Fruit fly (Drosophila melanogaster) whole organism, embryonic: Measurements from ENCODE around the gene GatB.

Experiments used
- Bteb2 ChIP-seq: fragments of 200-800 bp; sonication (Bioruptor generic); optimal IDR thresholded peaks from 2 replicates; lab custom pipeline; 2016; ENCODE audit warnings: missing biosample characterization, missing genetic modification characterization
- CG10321 ChIP-seq: fragments of 200-800 bp; sonication (Bioruptor generic); IDR thresholded peaks from 2 replicates; pipeline ENCODE4 v1.3.6; 2022; ENCODE audit warnings: missing biosample characterization, missing genetic modification characterization
- CG10565 ChIP-seq: fragments of 200-800 bp; sonication (Bioruptor generic); optimal IDR thresholded peaks from 3 replicates; lab custom pipeline; 2016; ENCODE audit warnings: missing biosample characterization, mild to moderate bottlenecking, missing genetic modification characterization
- CG11456 ChIP-seq: fragments of 200-800 bp; sonication (Bioruptor generic); IDR thresholded peaks from 3 replicates; pipeline ENCODE4 v1.3.6; 2022; ENCODE audit warnings: missing biosample characterization, missing genetic modification characterization
- CG11696 ChIP-seq: fragments of 200-800 bp; sonication (Bioruptor generic); IDR thresholded peaks from 2 replicates; pipeline ENCODE4 v1.3.6; 2022; ENCODE audit warnings: missing biosample characterization, missing genetic modification characterization
- CG13287 ChIP-seq: fragments of 200-800 bp; sonication (Bioruptor generic); IDR thresholded peaks from 2 replicates; pipeline ENCODE4 v1.3.6; 2022; ENCODE audit warnings: missing biosample characterization, missing genetic modification characterization; ENCODE audit not compliant: partially characterized antibody
- CG13424 ChIP-seq: fragments of 200-800 bp; sonication (Bioruptor generic); optimal IDR thresholded peaks from 2 replicates; lab custom pipeline; 2019; ENCODE audit warnings: missing biosample characterization, mild to moderate bottlenecking, missing genetic modification characterization, moderate library complexity
- CG14014 ChIP-seq: fragments of 200-800 bp; sonication (Bioruptor generic); IDR thresholded peaks from 2 replicates; pipeline ENCODE4 v1.3.6; 2022; ENCODE audit warnings: missing biosample characterization, missing genetic modification characterization
- CG15011 ChIP-seq: fragments of 200-800 bp; sonication (Bioruptor generic); optimal IDR thresholded peaks from 3 replicates; lab custom pipeline; 2018; ENCODE audit warnings: missing biosample characterization, mild to moderate bottlenecking, missing genetic modification characterization
- CG1647 ChIP-seq: fragments of 200-800 bp; sonication (Bioruptor generic); optimal IDR thresholded peaks from 3 replicates; lab custom pipeline; 2016; ENCODE audit warnings: missing biosample characterization, missing genetic modification characterization
- CG16815 ChIP-seq: fragments of 200-800 bp; sonication (Bioruptor generic); optimal IDR thresholded peaks from 3 replicates; lab custom pipeline; 2017; ENCODE audit warnings: missing biosample characterization, mild to moderate bottlenecking, missing genetic modification characterization
- CG17361 ChIP-seq: fragments of 200-800 bp; sonication (Bioruptor generic); IDR thresholded peaks from 3 replicates; pipeline ENCODE4 v1.3.6; 2022; ENCODE audit warnings: missing biosample characterization, missing genetic modification characterization
- CG2116 ChIP-seq: fragments of 200-800 bp; sonication (Bioruptor generic); optimal IDR thresholded peaks from 3 replicates; lab custom pipeline; 2018; ENCODE audit warnings: missing biosample characterization, mild to moderate bottlenecking, missing genetic modification characterization
- CG2199 ChIP-seq: fragments of 200-800 bp; sonication (Bioruptor generic); IDR thresholded peaks from 3 replicates; pipeline ENCODE4 v1.3.6; 2022; ENCODE audit warnings: missing biosample characterization, missing genetic modification characterization
- CG5180 ChIP-seq: fragments of 200-800 bp; sonication (Bioruptor generic); optimal IDR thresholded peaks from 3 replicates; lab custom pipeline; 2017; ENCODE audit warnings: missing biosample characterization, missing genetic modification characterization, mild to moderate bottlenecking, moderate library complexity, missing genetic modification reagents
- CG6813 ChIP-seq: fragments of 200-800 bp; sonication (Bioruptor generic); optimal IDR thresholded peaks from 2 replicates; lab custom pipeline; 2017; ENCODE audit warnings: missing biosample characterization, missing genetic modification characterization, mild to moderate bottlenecking, moderate library complexity, missing genetic modification reagents
- CG7372 ChIP-seq: fragments of 200-800 bp; sonication (Bioruptor generic); IDR thresholded peaks from 2 replicates; pipeline ENCODE4 v1.3.6; 2022; ENCODE audit warnings: missing biosample characterization, missing genetic modification characterization
- CG8089 ChIP-seq: fragments of 200-800 bp; sonication (Bioruptor generic); optimal IDR thresholded peaks from 3 replicates; lab custom pipeline; 2016; ENCODE audit warnings: missing biosample characterization, missing genetic modification characterization
- CG9609 ChIP-seq: fragments of 200-800 bp; sonication (Bioruptor generic); optimal IDR thresholded peaks from 3 replicates; lab custom pipeline; 2016; ENCODE audit warnings: missing biosample characterization, missing genetic modification characterization
- CTCF ChIP-seq: fragments of 200-800 bp; sonication (Bioruptor generic); optimal IDR thresholded peaks from 2 replicates; lab custom pipeline; 2017; ENCODE audit warnings: missing biosample characterization, mild to moderate bottlenecking, missing genetic modification characterization, moderate library complexity
- Dref ChIP-seq: fragments of 200-800 bp; sonication (Bioruptor generic); IDR thresholded peaks from 2 replicates; pipeline ENCODE4 v1.3.6; 2022; ENCODE audit warnings: missing biosample characterization, missing genetic modification characterization
- Ets97D ChIP-seq: fragments of 200-800 bp; sonication (Bioruptor generic); optimal IDR thresholded peaks from 3 replicates; lab custom pipeline; 2016; ENCODE audit warnings: missing biosample characterization, missing genetic modification characterization
- H2.0 ChIP-seq: fragments of 200-800 bp; sonication (Bioruptor generic); IDR thresholded peaks from 2 replicates; pipeline ENCODE4 v1.3.6; 2022; ENCODE audit warnings: missing biosample characterization, missing genetic modification characterization
- HHEX ChIP-seq: fragments of 200-800 bp; sonication (Bioruptor generic); optimal IDR thresholded peaks from 3 replicates; lab custom pipeline; 2017; ENCODE audit warnings: missing biosample characterization, mild to moderate bottlenecking, missing genetic modification characterization, missing genetic modification reagents
- Hmx ChIP-seq: fragments of 200-800 bp; sonication (Bioruptor generic); optimal IDR thresholded peaks from 2 replicates; lab custom pipeline; 2016; ENCODE audit warnings: missing biosample characterization, missing genetic modification characterization
- Hsf ChIP-seq: fragments of 200-800 bp; sonication (Bioruptor generic); optimal IDR thresholded peaks from 3 replicates; lab custom pipeline; 2016; ENCODE audit warnings: missing biosample characterization, missing genetic modification characterization
- Med ChIP-seq: fragments of 200-800 bp; sonication (Bioruptor generic); peaks from one replicate; lab custom pipeline; 2016; ENCODE audit warnings: missing biosample characterization, missing genetic modification characterization, mild to moderate bottlenecking, inconsistent platforms, moderate library complexity
- NfI ChIP-seq: fragments of 200-800 bp; sonication (Bioruptor generic); optimal IDR thresholded peaks from 3 replicates; lab custom pipeline; 2018; ENCODE audit warnings: missing biosample characterization, mild to moderate bottlenecking, missing genetic modification characterization, moderate library complexity
- Optix ChIP-seq: fragments of 200-800 bp; sonication (Bioruptor generic); IDR thresholded peaks from 3 replicates; pipeline ENCODE4 v1.3.6; 2022; ENCODE audit warnings: missing biosample characterization, missing genetic modification characterization
- Sin3A ChIP-seq: fragments of >200 bp; optimal IDR thresholded peaks from 2 replicates; lab custom pipeline; 2018
- Sox100B ChIP-seq: fragments of 200-800 bp; sonication (Bioruptor generic); optimal IDR thresholded peaks from 3 replicates; lab custom pipeline; 2018; ENCODE audit warnings: missing biosample characterization, mild to moderate bottlenecking, missing genetic modification characterization
- Usf ChIP-seq: fragments of 200-800 bp; sonication (Bioruptor generic); optimal IDR thresholded peaks from 2 replicates; lab custom pipeline; 2017; ENCODE audit warnings: missing genotype, missing biosample characterization, missing genetic modification characterization
- chif ChIP-seq, 2 experiments: fragments of 200-800 bp; sonication (Bioruptor generic); optimal IDR thresholded peaks; 3 replicates each; lab custom pipeline; 2016; ENCODE audit warnings: missing biosample characterization in 2 of 2, missing genetic modification characterization in 2 of 2
- dan ChIP-seq: fragments of 200-800 bp; sonication (Bioruptor generic); IDR thresholded peaks from 2 replicates; pipeline ENCODE4 v1.3.6; 2022; ENCODE audit warnings: missing biosample characterization, missing genetic modification characterization
- fd102C ChIP-seq: fragments of 200-800 bp; sonication (Bioruptor generic); optimal IDR thresholded peaks from 2 replicates; lab custom pipeline; 2018; ENCODE audit warnings: missing biosample characterization, mild to moderate bottlenecking, missing genetic modification characterization, moderate library complexity
- gt ChIP-seq: fragments of 200-800 bp; sonication (Bioruptor generic); IDR thresholded peaks from 2 replicates; pipeline ENCODE4 v1.3.6; 2022; ENCODE audit warnings: missing biosample characterization, missing genetic modification characterization
- h ChIP-seq: fragments of >200 bp; optimal IDR thresholded peaks from 2 replicates; lab custom pipeline; 2017
- jing ChIP-seq: fragments of 200-800 bp; sonication (Bioruptor generic); optimal IDR thresholded peaks from 2 replicates; lab custom pipeline; 2018; ENCODE audit warnings: missing biosample characterization, mild to moderate bottlenecking, missing genetic modification characterization
- kni ChIP-seq: fragments of 200-800 bp; sonication (Bioruptor generic); optimal IDR thresholded peaks from 3 replicates; lab custom pipeline; 2017; ENCODE audit warnings: mild to moderate bottlenecking, missing biosample characterization, missing genetic modification reagents, missing genetic modification characterization
- lilli ChIP-seq: fragments of 200-800 bp; sonication (Bioruptor generic); optimal IDR thresholded peaks from 3 replicates; lab custom pipeline; 2016; ENCODE audit warnings: missing biosample characterization, missing genetic modification characterization
- mirr ChIP-seq: fragments of 200-800 bp; sonication (Bioruptor generic); optimal IDR thresholded peaks from 3 replicates; lab custom pipeline; 2018; ENCODE audit warnings: missing biosample characterization, mild to moderate bottlenecking, missing genetic modification characterization
- oc ChIP-seq: fragments of 200-800 bp; sonication (Bioruptor generic); optimal IDR thresholded peaks from 2 replicates; lab custom pipeline; 2018; ENCODE audit warnings: missing biosample characterization, mild to moderate bottlenecking, missing genetic modification characterization, moderate library complexity
- pb ChIP-seq: fragments of 200-800 bp; sonication (Bioruptor generic); optimal IDR thresholded peaks from 3 replicates; lab custom pipeline; 2016; ENCODE audit warnings: missing biosample characterization, missing genetic modification characterization
- pros ChIP-seq: fragments of 200-800 bp; sonication (Bioruptor generic); optimal IDR thresholded peaks from 3 replicates; lab custom pipeline; 2019; ENCODE audit warnings: missing biosample characterization, mild to moderate bottlenecking, missing genetic modification characterization, moderate library complexity
- sens ChIP-seq: fragments of 200-800 bp; sonication (Bioruptor generic); peaks from one replicate; lab custom pipeline; 2016; ENCODE audit warnings: missing biosample characterization, missing genetic modification characterization
- seq ChIP-seq: fragments of 200-800 bp; sonication (Bioruptor generic); IDR thresholded peaks from 2 replicates; pipeline ENCODE4 v1.3.6; 2022; ENCODE audit warnings: missing biosample characterization, missing genetic modification characterization
- ssp ChIP-seq: fragments of 200-800 bp; sonication (Bioruptor generic); IDR thresholded peaks from 2 replicates; pipeline ENCODE4 v1.3.6; 2022; ENCODE audit warnings: missing biosample characterization, missing genetic modification characterization
- stwl ChIP-seq: fragments of 200-800 bp; sonication (Bioruptor generic); optimal IDR thresholded peaks from 3 replicates; lab custom pipeline; 2018; ENCODE audit warnings: missing biosample characterization, mild to moderate bottlenecking, missing genetic modification characterization, moderate library complexity
- vnd ChIP-seq: fragments of 200-800 bp; sonication (Bioruptor generic); IDR thresholded peaks from 3 replicates; pipeline ENCODE4 v1.3.6; 2022; ENCODE audit warnings: missing biosample characterization, missing genetic modification characterization; ENCODE audit not compliant: partially characterized antibody
- zen2 ChIP-seq: fragments of 200-800 bp; sonication (Bioruptor generic); IDR thresholded peaks from 3 replicates; pipeline ENCODE4 v1.3.6; 2022; ENCODE audit warnings: missing biosample characterization, missing genetic modification characterization; ENCODE audit not compliant: partially characterized antibody

Gene GatB

dm6 chr3R:24151924-24152809 is 22.1 kb upstream of the GatB start, which contains the start of the genes p38a and CG6178 (continued):
- TF ChIP-seq stwl (tag; lab: Kevin White, UChicago) (peak; percentile 76), CG11696 (GFP tag; lab: Robert Waterston, UW) (peak; percentile 81), Dref (GFP tag; lab: Robert Waterston, UW) (peak; percentile 63), Sin3A (lab: Kevin White, UChicago) (peak; percentile 5), CTCF (GFP tag; lab: Kevin White, UChicago) (peak; percentile 48), CG16815 (peak; percentile 94), h (lab: Kevin White, UChicago) (no peak), dan (0 out of 2 replicates have a peak, but pooled peaks have one; percentile 29), CG2199 (GFP tag; lab: Robert Waterston, UW) (peak; percentile 92), pb (GFP tag; lab: Kevin White, UChicago) (no peak), CG1647 (peak; percentile 24), Bteb2 (GFP tag; lab: Kevin White, UChicago) (peak; percentile 21), sens (GFP tag; lab: Kevin White, UChicago) (peak; percentile 82), jing (GFP tag; lab: Kevin White, UChicago) (peak; percentile 82), HHEX (peak; percentile 97), CG13287 (no peak), vnd (GFP tag; lab: Robert Waterston, UW) (no peak), pros (no peak), Med (peak; percentile 84), CG2116 (GFP tag; lab: Kevin White, UChicago) (peak; percentile 79), Ets97D (peak; percentile 50), CG13424 (tag; lab: Kevin White, UChicago) (peak; percentile 99), mirr (GFP tag; lab: Kevin White, UChicago) (peak; percentile 84), CG9609 (GFP tag; lab: Kevin White, UChicago) (peak; percentile 64), Hmx (no peak), lilli (GFP tag; lab: Kevin White, UChicago) (peak; percentile 73), Sox100B (peak; percentile 99), CG8089 (GFP tag; lab: Kevin White, UChicago) (no peak), gt (GFP tag; lab: Robert Waterston, UW) (peak; percentile 86), fd102C (GFP tag; lab: Kevin White, UChicago) (peak; percentile 52), chif (GFP tag; optimal IDR thresholded peaks at IDR 0.05; lab: Kevin White, UChicago) (peak in 1 of 2 experiments; percentile 27), ssp (GFP tag; lab: Robert Waterston, UW) (peak; percentile 91), zen2 (GFP tag; lab: Robert Waterston, UW) (no peak), CG7372 (GFP tag; lab: Robert Waterston, UW) (peak; percentile 96)

DNA sequence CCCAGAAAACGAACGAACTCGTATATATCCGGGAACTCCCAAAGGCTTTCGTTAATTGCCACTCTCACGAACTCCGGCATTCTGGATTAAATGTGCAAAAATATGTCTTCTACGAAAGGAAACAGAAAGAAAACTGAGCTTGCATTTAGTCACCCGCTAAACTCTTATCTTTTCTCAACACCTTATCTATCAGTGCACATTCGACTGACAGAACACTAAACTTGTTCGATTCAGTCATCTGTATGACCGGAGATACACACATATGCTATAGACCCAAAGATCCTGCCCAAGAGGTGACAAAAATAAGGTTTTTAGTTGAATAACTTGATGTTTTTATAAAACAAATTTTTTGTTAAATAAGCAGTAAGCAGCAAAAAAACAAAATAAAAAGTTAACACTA is 20.0 kb upstream of the GatB start, which contains the start of gene p38c:
p38c (minus strand) TSS at position 101 of the 400 bp plus-strand sequence.
- TF ChIP-seq CG5180 (peak; percentile 71), CG15011 (GFP tag; lab: Kevin White, UChicago) (no peak)
- TF ChIP-seq, all 482 proteins: peak for 1

dm6 chr3R:24148838-24149237 is 18.8 kb upstream of the GatB start, which contains the start of gene Slimp:
TSS of gene Slimp (minus strand) at chr3R:24148967.
- TF ChIP-seq NfI (GFP tag; lab: Kevin White, UChicago) = no peak
- 0 out of 3 replicates have a peak, but pooled peaks have one; percentile 32 for TF ChIP-seq CG17361 (GFP tag; lab: Robert Waterston, UW)
- no peak for TF ChIP-seq CG6813 (GFP tag; lab: Kevin White, UChicago)
- no peak for TF ChIP-seq oc (tag; lab: Kevin White, UChicago)
- TF ChIP-seq seq (GFP tag; lab: Robert Waterston, UW) = no peak
- peak; percentile 38 for TF ChIP-seq Med
- peak; percentile 7 for TF ChIP-seq Hsf (GFP tag; lab: Kevin White, UChicago)
- no peak for TF ChIP-seq CG10321 (GFP tag; lab: Robert Waterston, UW)
- TF ChIP-seq Usf (GFP tag; lab: Kevin White, UChicago) = no peak
- TF ChIP-seq CG11456 (GFP tag; lab: Robert Waterston, UW) = no peak
- no peak for TF ChIP-seq H2.0 (GFP tag; lab: Robert Waterston, UW)
- TF ChIP-seq CG10565 (GFP tag; lab: Kevin White, UChicago) = no peak
- no peak for TF ChIP-seq Optix (GFP tag; lab: Robert Waterston, UW)
- TF ChIP-seq kni (GFP tag; lab: Kevin White, UChicago) = no peak
- TF ChIP-seq CG14014 (GFP tag; lab: Robert Waterston, UW) = no peak
